Fruit fly (Drosophila melanogaster): Measurements from ENCODE around the gene Or85e.

dm6 chr3R:8680611-8681010, 44.9 kb upstream of the Or85e start:
- TF ChIP-seq sv (GFP tag; optimal IDR thresholded peaks at IDR 0.05) (no peak), CrebA (GFP tag; optimal IDR thresholded peaks at IDR 0.05; ENCODE audit: borderline replicate concordance) (no peak), woc (GFP tag; optimal IDR thresholded peaks at IDR 0.05) (no peak), pan (optimal IDR thresholded peaks at IDR 0.05) (no peak), Sp1 (GFP tag; optimal IDR thresholded peaks at IDR 0.05) (no peak), psq (GFP tag; optimal IDR thresholded peaks at IDR 0.05) (no peak), rgr (GFP tag; optimal IDR thresholded peaks at IDR 0.05) (no peak), Vsx2 (GFP tag; optimal IDR thresholded peaks at IDR 0.05; ENCODE audit: partially characterized antibody) (no peak), tai (GFP tag; optimal IDR thresholded peaks at IDR 0.05) (no peak)

Data from whole organism, wandering third instar larva.